Fruit fly (Drosophila melanogaster) whole organism, embryonic: Measurements from ENCODE around the gene Tom70.

Experiments
- Bgb ChIP-seq: fragments of 200-800 bp; sonication (Bioruptor generic); IDR thresholded peaks from 2 replicates; pipeline ENCODE4 v1.3.6; 2022; ENCODE audit warnings: missing biosample characterization, missing genetic modification characterization; ENCODE audit not compliant: partially characterized antibody
- BtbVII ChIP-seq: fragments of 200-800 bp; sonication (Bioruptor generic); optimal IDR thresholded peaks from 3 replicates; lab custom pipeline; 2017; ENCODE audit warnings: missing biosample characterization, mild to moderate bottlenecking, missing genetic modification characterization
- CG10274 ChIP-seq: fragments of 200-800 bp; sonication (Bioruptor generic); optimal IDR thresholded peaks from 3 replicates; lab custom pipeline; 2017; ENCODE audit warnings: missing biosample characterization, mild to moderate bottlenecking, missing genetic modification characterization
- CG1233 ChIP-seq: fragments of 200-800 bp; sonication (Bioruptor generic); optimal IDR thresholded peaks from 4 replicates; lab custom pipeline; 2018; ENCODE audit warnings: missing biosample characterization, mild to moderate bottlenecking, missing genetic modification characterization
- CG1529 ChIP-seq: fragments of 200-800 bp; sonication (Bioruptor generic); optimal IDR thresholded peaks from 3 replicates; lab custom pipeline; 2018; ENCODE audit warnings: missing biosample characterization, missing genetic modification characterization
- CG1603 ChIP-seq: fragments of 200-800 bp; sonication (Bioruptor generic); optimal IDR thresholded peaks from 2 replicates; lab custom pipeline; 2019; ENCODE audit warnings: missing biosample characterization, mild to moderate bottlenecking, missing genetic modification characterization, moderate library complexity
- CG16863 ChIP-seq: fragments of 200-800 bp; sonication (Bioruptor generic); optimal IDR thresholded peaks from 3 replicates; lab custom pipeline; 2016; ENCODE audit warnings: missing biosample characterization, missing genetic modification characterization
- CG17186 ChIP-seq: fragments of 200-800 bp; sonication (Bioruptor generic); optimal IDR thresholded peaks from 3 replicates; lab custom pipeline; 2017; ENCODE audit warnings: missing biosample characterization, missing genetic modification reagents, missing genetic modification characterization
- CG3838 ChIP-seq: fragments of 200-800 bp; sonication (Bioruptor generic); optimal IDR thresholded peaks from 3 replicates; lab custom pipeline; 2016; ENCODE audit warnings: missing biosample characterization, missing genetic modification characterization
- CG4328 ChIP-seq: fragments of 200-800 bp; sonication (Bioruptor generic); optimal IDR thresholded peaks from 3 replicates; lab custom pipeline; 2017; ENCODE audit warnings: missing biosample characterization, missing genetic modification reagents, missing genetic modification characterization
- CG4424 ChIP-seq: fragments of 200-800 bp; sonication (Bioruptor generic); optimal IDR thresholded peaks from 3 replicates; lab custom pipeline; 2016; ENCODE audit warnings: missing biosample characterization, missing genetic modification characterization
- CG4617 ChIP-seq: fragments of 200-800 bp; sonication (Bioruptor generic); optimal IDR thresholded peaks from 3 replicates; lab custom pipeline; 2016; ENCODE audit warnings: missing biosample characterization, missing genetic modification characterization, borderline replicate concordance
- CG5180 ChIP-seq: fragments of 200-800 bp; sonication (Bioruptor generic); optimal IDR thresholded peaks from 3 replicates; lab custom pipeline; 2017; ENCODE audit warnings: missing biosample characterization, missing genetic modification characterization, mild to moderate bottlenecking, moderate library complexity, missing genetic modification reagents
- CG6654 ChIP-seq: fragments of 200-800 bp; sonication (Bioruptor generic); optimal IDR thresholded peaks from 2 replicates; lab custom pipeline; 2017; ENCODE audit warnings: missing biosample characterization, mild to moderate bottlenecking, missing genetic modification characterization
- CG6765 ChIP-seq: fragments of 200-800 bp; sonication (Bioruptor generic); optimal IDR thresholded peaks from 3 replicates; lab custom pipeline; 2017; ENCODE audit warnings: missing biosample characterization, mild to moderate bottlenecking, missing genetic modification characterization
- CG6813 ChIP-seq: fragments of 200-800 bp; sonication (Bioruptor generic); optimal IDR thresholded peaks from 2 replicates; lab custom pipeline; 2017; ENCODE audit warnings: missing biosample characterization, missing genetic modification characterization, mild to moderate bottlenecking, moderate library complexity, missing genetic modification reagents
- CG7839 ChIP-seq: fragments of 200-800 bp; sonication (Bioruptor generic); optimal IDR thresholded peaks from 3 replicates; lab custom pipeline; 2018; ENCODE audit warnings: missing biosample characterization, mild to moderate bottlenecking, missing genetic modification characterization, moderate library complexity
- CG9437 ChIP-seq: fragments of 200-800 bp; sonication (Bioruptor generic); optimal IDR thresholded peaks from 2 replicates; lab custom pipeline; 2018; ENCODE audit warnings: missing biosample characterization, mild to moderate bottlenecking, missing genetic modification characterization
- CHES-1-like ChIP-seq: fragments of 200-800 bp; sonication (Bioruptor generic); optimal IDR thresholded peaks from 2 replicates; lab custom pipeline; 2016; ENCODE audit warnings: missing biosample characterization, missing genetic modification characterization
- Camta ChIP-seq: fragments of 200-800 bp; sonication (Bioruptor generic); optimal IDR thresholded peaks from 2 replicates; lab custom pipeline; 2016; ENCODE audit warnings: missing biosample characterization, missing genetic modification characterization
- D ChIP-seq, 2 experiments: fragments of 200-800 bp in 1 of 2; fragments of >200 bp in 1 of 2; sonication (Bioruptor generic) in 1 of 2; optimal IDR thresholded peaks; 2 replicates in 1 of 2; 3 replicates in 1 of 2; lab custom pipeline; 2017; ENCODE audit warnings: mild to moderate bottlenecking in 1 of 2, missing biosample characterization in 1 of 2, missing genetic modification characterization in 1 of 2, missing genetic modification reagents in 1 of 2
- Doc2 ChIP-seq: fragments of 200-800 bp; sonication (Bioruptor generic); IDR thresholded peaks from 2 replicates; pipeline ENCODE4 v1.3.6; 2022; ENCODE audit warnings: missing biosample characterization, missing genetic modification characterization
- Hmr ChIP-seq: fragments of 200-800 bp; sonication (Bioruptor generic); optimal IDR thresholded peaks from 3 replicates; lab custom pipeline; 2017; ENCODE audit warnings: mild to moderate bottlenecking, missing biosample characterization, missing genetic modification reagents, missing genetic modification characterization
- MTF-1 ChIP-seq: fragments of 200-800 bp; sonication (Bioruptor generic); optimal IDR thresholded peaks from 2 replicates; lab custom pipeline; 2018; ENCODE audit warnings: missing biosample characterization, mild to moderate bottlenecking, missing genetic modification characterization, borderline replicate concordance
- Mad ChIP-seq: fragments of 200-800 bp; sonication (Bioruptor generic); optimal IDR thresholded peaks from 2 replicates; lab custom pipeline; 2016; ENCODE audit warnings: missing biosample characterization, missing genetic modification characterization
- Meics ChIP-seq: fragments of 200-800 bp; sonication (Bioruptor generic); optimal IDR thresholded peaks from 2 replicates; lab custom pipeline; 2017; ENCODE audit warnings: missing biosample characterization, mild to moderate bottlenecking, missing genetic modification characterization
- NC2β ChIP-seq: fragments of 200-800 bp; sonication (Bioruptor generic); optimal IDR thresholded peaks from 2 replicates; lab custom pipeline; 2016; ENCODE audit warnings: missing biosample characterization, missing genetic modification characterization
- PHDP ChIP-seq: fragments of 200-800 bp; sonication (Bioruptor generic); optimal IDR thresholded peaks from 3 replicates; lab custom pipeline; 2018; ENCODE audit warnings: missing biosample characterization, mild to moderate bottlenecking, missing genetic modification characterization, moderate library complexity
- ab ChIP-seq: fragments of 200-800 bp; sonication (Bioruptor generic); optimal IDR thresholded peaks from 2 replicates; lab custom pipeline; 2016; ENCODE audit warnings: missing biosample characterization, missing genetic modification characterization
- aop ChIP-seq: fragments of 200-800 bp; sonication (Bioruptor generic); IDR thresholded peaks from 2 replicates; pipeline ENCODE4 v1.3.6; 2022; ENCODE audit warnings: missing biosample characterization, missing genetic modification characterization
- az2 ChIP-seq: fragments of 200-800 bp; sonication (Bioruptor generic); optimal IDR thresholded peaks from 3 replicates; lab custom pipeline; 2016; ENCODE audit warnings: missing biosample characterization, missing genetic modification characterization
- chif ChIP-seq, 2 experiments: fragments of 200-800 bp; sonication (Bioruptor generic); optimal IDR thresholded peaks; 3 replicates each; lab custom pipeline; 2016; ENCODE audit warnings: missing biosample characterization in 2 of 2, missing genetic modification characterization in 2 of 2
- dati ChIP-seq: fragments of 200-800 bp; sonication (Bioruptor generic); IDR thresholded peaks from 2 replicates; pipeline ENCODE4 v1.3.6; 2022; ENCODE audit warnings: missing biosample characterization, missing genetic modification characterization
- fd102C ChIP-seq: fragments of 200-800 bp; sonication (Bioruptor generic); optimal IDR thresholded peaks from 2 replicates; lab custom pipeline; 2018; ENCODE audit warnings: missing biosample characterization, mild to moderate bottlenecking, missing genetic modification characterization, moderate library complexity
- fd3F ChIP-seq: fragments of 200-800 bp; sonication (Bioruptor generic); optimal IDR thresholded peaks from 2 replicates; lab custom pipeline; 2018; ENCODE audit warnings: missing biosample characterization, mild to moderate bottlenecking, missing genetic modification characterization, moderate library complexity
- fd96Cb ChIP-seq: fragments of 200-800 bp; sonication (Bioruptor generic); optimal IDR thresholded peaks from 2 replicates; lab custom pipeline; 2018; ENCODE audit warnings: missing biosample characterization, mild to moderate bottlenecking, missing genetic modification characterization, moderate library complexity
- jigr1 ChIP-seq: fragments of 200-800 bp; sonication (Bioruptor generic); IDR thresholded peaks from 3 replicates; pipeline ENCODE4 v1.3.6; 2022; ENCODE audit warnings: missing biosample characterization, missing genetic modification characterization
- lov ChIP-seq, 2 experiments: fragments of 200-800 bp in 1 of 2; fragments of >200 bp in 1 of 2; sonication (Bioruptor generic) in 1 of 2; IDR thresholded peaks in 1 of 2; optimal IDR thresholded peaks in 1 of 2; 2 replicates in 1 of 2; 3 replicates in 1 of 2; pipeline versions ENCODE4 v1.3.6 to Lab custom; 2017 to 2022; ENCODE audit warnings: missing biosample characterization in 1 of 2, missing genetic modification characterization in 1 of 2
- maf-S ChIP-seq: fragments of 200-800 bp; sonication (Bioruptor generic); optimal IDR thresholded peaks from 2 replicates; lab custom pipeline; 2016; ENCODE audit warnings: missing biosample characterization, missing genetic modification characterization
- nerfin-1 ChIP-seq: fragments of 200-800 bp; sonication (Bioruptor generic); optimal IDR thresholded peaks from 3 replicates; lab custom pipeline; 2019; ENCODE audit warnings: missing biosample characterization, mild to moderate bottlenecking, missing genetic modification characterization, moderate library complexity
- repo ChIP-seq: fragments of 200-800 bp; sonication (Bioruptor generic); optimal IDR thresholded peaks from 2 replicates; lab custom pipeline; 2016; ENCODE audit warnings: missing biosample characterization, missing genetic modification characterization
- run ChIP-seq: fragments of 200-800 bp; sonication (Bioruptor generic); optimal IDR thresholded peaks from 3 replicates; lab custom pipeline; 2018; ENCODE audit warnings: missing biosample characterization, mild to moderate bottlenecking, missing genetic modification characterization
- schlank ChIP-seq: fragments of 200-800 bp; sonication (Bioruptor generic); optimal IDR thresholded peaks from 2 replicates; lab custom pipeline; 2018; ENCODE audit warnings: missing biosample characterization, mild to moderate bottlenecking, missing genetic modification characterization
- trem ChIP-seq: fragments of 200-800 bp; optimal IDR thresholded peaks from 3 replicates; lab custom pipeline; 2019; ENCODE audit warnings: missing biosample characterization, mild to moderate bottlenecking, missing genetic modification characterization, moderate library complexity
- trh ChIP-seq: fragments of 200-800 bp; sonication (Bioruptor generic); optimal IDR thresholded peaks from 2 replicates; lab custom pipeline; 2016; ENCODE audit warnings: missing biosample characterization, missing genetic modification characterization
- tup ChIP-seq: fragments of 200-800 bp; sonication (Bioruptor generic); optimal IDR thresholded peaks from 2 replicates; lab custom pipeline; 2016; ENCODE audit warnings: missing biosample characterization, mild to moderate bottlenecking, missing genetic modification characterization, moderate library complexity
- wek ChIP-seq: fragments of 200-800 bp; sonication (Bioruptor generic); optimal IDR thresholded peaks from 3 replicates; lab custom pipeline; 2018; ENCODE audit warnings: missing biosample characterization, mild to moderate bottlenecking, missing genetic modification characterization, moderate library complexity

Tom70 gene

DNA sequence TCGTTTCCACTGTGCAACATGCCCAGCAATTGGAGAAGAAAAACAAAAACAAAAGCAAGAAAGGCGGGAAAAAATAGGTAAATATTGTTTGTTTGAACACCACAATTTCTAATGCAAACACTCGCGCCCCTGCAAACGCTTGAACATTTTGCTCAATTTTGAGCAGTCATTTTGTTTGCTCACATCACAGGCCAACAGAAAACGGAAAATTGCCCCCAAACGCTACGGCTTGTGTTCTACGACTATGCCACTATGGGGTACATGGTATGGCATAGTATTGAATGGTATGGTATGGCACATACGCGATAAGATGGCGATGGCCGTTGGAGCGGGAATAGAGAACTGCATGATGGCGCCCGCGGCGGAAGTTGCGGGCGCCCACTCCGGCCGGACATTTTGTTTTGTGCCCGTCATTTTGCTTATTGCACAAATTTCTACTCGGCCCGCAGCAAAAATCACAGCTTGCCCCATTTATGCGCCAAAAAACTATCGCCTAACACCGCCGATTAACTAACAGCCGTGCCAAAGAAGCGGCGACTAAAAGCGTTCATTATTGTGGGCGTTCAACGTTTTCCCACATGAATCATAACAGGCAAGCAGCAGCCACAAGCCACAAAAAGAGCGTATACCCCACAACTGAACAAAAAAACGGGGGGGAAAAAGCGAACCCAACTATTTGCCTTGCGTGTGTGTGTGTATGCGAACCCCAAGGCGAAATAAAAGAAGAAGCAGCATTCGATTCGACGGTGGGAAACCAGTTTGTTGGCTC, 33.9 kb downstream of the Tom70 start (continued):
- TF ChIP-seq dati (GFP tag; lab: Robert Waterston, UW) = no peak
- TF ChIP-seq Bgb (GFP tag; lab: Robert Waterston, UW) = no peak
- TF ChIP-seq CG4328 (GFP tag; lab: Kevin White, UChicago) = peak; percentile 79
- peak; percentile 25 for TF ChIP-seq maf-S (GFP tag; lab: Kevin White, UChicago)
- TF ChIP-seq fd96Cb (tag; lab: Kevin White, UChicago) = peak; percentile 2
- peak; percentile 66 for TF ChIP-seq schlank (tag; lab: Kevin White, UChicago)
- TF ChIP-seq chif (GFP tag; optimal IDR thresholded peaks at IDR 0.05; lab: Kevin White, UChicago) = peak; percentile 27 to 42
- peak; percentile 18 for TF ChIP-seq CG9437
- TF ChIP-seq lov (optimal IDR thresholded peaks at IDR 0.05; lab: Kevin White, UChicago) = no peak
- TF ChIP-seq lov (GFP tag; IDR thresholded peaks at IDR 0.05; lab: Robert Waterston, UW) = no peak
- peak; percentile 63 for TF ChIP-seq CG16863 (GFP tag; lab: Kevin White, UChicago)
- no peak for TF ChIP-seq fd3F (GFP tag; lab: Kevin White, UChicago)
- TF ChIP-seq NC2β = peak; percentile 70
- TF ChIP-seq Doc2 (GFP tag; lab: Robert Waterston, UW) = no peak
- TF ChIP-seq Mad (GFP tag; lab: Kevin White, UChicago) = peak; percentile 31
- peak; percentile 85 for TF ChIP-seq CG6813 (GFP tag; lab: Kevin White, UChicago)
- no peak for TF ChIP-seq CG17186 (GFP tag; lab: Kevin White, UChicago)
- TF ChIP-seq nerfin-1 = no peak
- peak; percentile 74 for TF ChIP-seq BtbVII
- TF ChIP-seq fd102C = peak; percentile 88
- TF ChIP-seq repo (GFP tag; lab: Kevin White, UChicago) = no peak
- peak; percentile 77 for TF ChIP-seq CG1603 (tag; lab: Kevin White, UChicago)
- TF ChIP-seq tup (GFP tag; lab: Kevin White, UChicago) = peak; percentile 46
- peak; percentile 75 for TF ChIP-seq MTF-1 (GFP tag; lab: Kevin White, UChicago)
- peak; percentile 26 for TF ChIP-seq CG6654
- TF ChIP-seq aop (GFP tag; lab: Robert Waterston, UW) = no peak
- TF ChIP-seq D (optimal IDR thresholded peaks at IDR 0.05; lab: Kevin White, UChicago) = no peak
- TF ChIP-seq D (GFP tag; optimal IDR thresholded peaks at IDR 0.05; lab: Kevin White, UChicago) = peak; percentile 75
- peak; percentile 41 for TF ChIP-seq CG4424 (GFP tag; lab: Kevin White, UChicago)
- TF ChIP-seq wek = peak; percentile 88
- peak; percentile 96 for TF ChIP-seq CG3838 (GFP tag; lab: Kevin White, UChicago)
- peak; percentile 22 for TF ChIP-seq CG7839 (tag; lab: Kevin White, UChicago)
- TF ChIP-seq ab (GFP tag; lab: Kevin White, UChicago) = no peak
- TF ChIP-seq CG5180 (GFP tag; lab: Kevin White, UChicago) = peak; percentile 69
- no peak for TF ChIP-seq jigr1
- TF ChIP-seq trem = peak; percentile 20
- peak; percentile 82 for TF ChIP-seq CG1529 (GFP tag; lab: Kevin White, UChicago)
- peak; percentile 78 for TF ChIP-seq Hmr
- peak; percentile 75 for TF ChIP-seq CG1233 (GFP tag; lab: Kevin White, UChicago)
- TF ChIP-seq run (tag; lab: Kevin White, UChicago) = peak; percentile 77
- peak; percentile 43 for TF ChIP-seq az2 (GFP tag; lab: Kevin White, UChicago)
- TF ChIP-seq PHDP = peak; percentile 80
- TF ChIP-seq Camta (GFP tag; lab: Kevin White, UChicago) = peak; percentile 72
- TF ChIP-seq CHES-1-like (GFP tag; lab: Kevin White, UChicago) = peak; percentile 77
- TF ChIP-seq CG4617 (GFP tag; lab: Kevin White, UChicago) = peak; percentile 5
- TF ChIP-seq Meics (GFP tag; lab: Kevin White, UChicago) = peak; percentile 60
- TF ChIP-seq CG6765 (GFP tag; lab: Kevin White, UChicago) = peak; percentile 36
- TF ChIP-seq trh = peak; percentile 58
- peak; percentile 52 for TF ChIP-seq CG10274 (GFP tag; lab: Kevin White, UChicago)
